Worm (Caenorhabditis elegans) whole organism, L4 larva: Measurements from ENCODE around the gene pqn-39.

Experiments used
- dve-1 ChIP-seq: sonication (generic microtip); optimal IDR thresholded peaks from 2 replicates; lab custom pipeline; 2017; ENCODE audit warnings: antibody characterized with exemption, mild to moderate bottlenecking, missing genetic modification characterization, missing compliant biosample characterization; ENCODE audit not compliant: insufficient read depth
- gei-8 ChIP-seq: fragments of 200-800 bp; sonication (Bioruptor generic); optimal IDR thresholded peaks from 2 replicates; lab custom pipeline; 2018; ENCODE audit warnings: mild to moderate bottlenecking, missing genetic modification characterization, missing compliant biosample characterization
- mdt-29 ChIP-seq: fragments of 200-800 bp; sonication (Bioruptor generic); IDR thresholded peaks from 2 replicates; pipeline ENCODE4 v1.3.6; 2022; ENCODE audit warnings: missing genetic modification reagents, missing genetic modification characterization, missing compliant biosample characterization
- mxl-2 ChIP-seq: fragments of 200-800 bp; sonication (Bioruptor generic); conservative IDR thresholded peaks from 2 replicates; pipeline ENCODE4 v1.3.6; 2022; ENCODE audit warnings: missing genetic modification reagents, missing genetic modification characterization, missing compliant biosample characterization
- nhr-11 ChIP-seq: fragments of 150-350 bp; optimal IDR thresholded peaks from 2 replicates; lab custom pipeline; 2014; ENCODE audit warnings: missing biosample characterization, missing genetic modification characterization
- nhr-237 ChIP-seq: sonication (generic microtip); optimal IDR thresholded peaks from 2 replicates; lab custom pipeline; 2017; ENCODE audit warnings: missing biosample characterization, missing genetic modification characterization
- nhr-6 ChIP-seq: fragments of 150-350 bp; optimal IDR thresholded peaks from 2 replicates; lab custom pipeline; 2014; ENCODE audit warnings: missing biosample characterization, missing genetic modification characterization
- nhr-76 ChIP-seq: fragments of 150-350 bp; optimal IDR thresholded peaks from 2 replicates; lab custom pipeline; 2014; ENCODE audit warnings: missing biosample characterization, missing genetic modification characterization
- unc-130 ChIP-seq: sonication (generic microtip); optimal IDR thresholded peaks from 2 replicates; lab custom pipeline; 2016; ENCODE audit warnings: missing genetic modification reagents, missing genetic modification characterization, missing compliant biosample characterization
- ztf-11 ChIP-seq: fragments of 150-350 bp; optimal IDR thresholded peaks from 2 replicates; lab custom pipeline; 2014; ENCODE audit warnings: missing biosample characterization, missing genetic modification characterization

DNA sequence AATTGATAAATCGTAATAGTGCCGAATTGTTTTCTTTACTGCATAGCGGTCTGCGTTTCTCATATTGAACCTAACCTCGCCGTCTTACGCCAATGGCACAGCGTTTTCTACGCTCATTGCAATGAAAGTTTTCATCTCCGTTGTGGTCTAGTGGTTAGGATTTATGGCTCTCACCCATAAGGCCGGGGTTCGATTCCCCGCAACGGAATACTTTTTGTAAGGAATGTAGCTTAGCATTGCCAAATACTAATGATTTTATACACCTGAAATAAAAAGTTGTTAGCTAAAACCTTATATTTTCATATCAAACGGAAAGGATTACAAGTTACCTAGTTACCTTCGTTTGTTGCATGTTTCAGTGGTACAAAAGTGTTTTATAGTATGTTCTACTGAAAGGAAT, 47.3 kb upstream of the pqn-39 start:
- TF ChIP-seq mdt-29 (GFP tag; lab: Robert Waterston, UW) = peak; percentile 65
- TF ChIP-seq nhr-11 = peak; percentile 79
- no peak for TF ChIP-seq nhr-237 (tag; lab: Kevin White, UChicago)
- TF ChIP-seq nhr-76 (tag; lab: Kevin White, UChicago) = no peak
- TF ChIP-seq mxl-2 (GFP tag; lab: Robert Waterston, UW) = 0 out of 2 replicates have a peak, but pooled peaks have one; percentile 58
- TF ChIP-seq dve-1 (tag; lab: Kevin White, UChicago) = peak; percentile 77
- peak; percentile 70 for TF ChIP-seq unc-130 (GFP tag; lab: Kevin White, UChicago)
- peak; percentile 86 for TF ChIP-seq gei-8 (GFP tag; lab: Kevin White, UChicago)
- peak; percentile 27 for TF ChIP-seq nhr-6 (tag; lab: Kevin White, UChicago)
- no peak for TF ChIP-seq ztf-11 (tag; lab: Kevin White, UChicago)
